Worm (Caenorhabditis elegans) whole organism, mixed stage, embryonic: ENCODE results near the gene Y49F6B.2.

Experiments
- ces-1 ChIP-seq: fragments of 150-350 bp; optimal IDR thresholded peaks from 2 replicates; lab custom pipeline; 2014; ENCODE audit warnings: missing biosample characterization, missing genetic modification reagents, missing genetic modification characterization
- drap-1 ChIP-seq: fragments of 200-800 bp; sonication (Bioruptor generic); optimal IDR thresholded peaks from 3 replicates; lab custom pipeline; 2018; ENCODE audit warnings: mild to moderate bottlenecking, missing genetic modification characterization, missing compliant biosample characterization
- elt-3 ChIP-seq: fragments of 150-350 bp; optimal IDR thresholded peaks from 2 replicates; lab custom pipeline; 2014; ENCODE audit warnings: missing biosample characterization, missing genetic modification characterization
- flh-1 ChIP-seq: fragments of 200-800 bp; sonication (Bioruptor generic); optimal IDR thresholded peaks from 2 replicates; lab custom pipeline; 2018; ENCODE audit warnings: mild to moderate bottlenecking, missing genetic modification characterization, moderate library complexity, missing compliant biosample characterization
- lsy-2 ChIP-seq: fragments of 150-350 bp; optimal IDR thresholded peaks from 2 replicates; lab custom pipeline; 2014; ENCODE audit warnings: missing biosample characterization, missing genetic modification characterization
- nhr-12 ChIP-seq: fragments of 150-350 bp; optimal IDR thresholded peaks from 2 replicates; lab custom pipeline; 2014; ENCODE audit warnings: missing biosample characterization, missing genetic modification characterization
- nhr-28 ChIP-seq: fragments of 150-350 bp; optimal IDR thresholded peaks from 2 replicates; lab custom pipeline; 2014; ENCODE audit warnings: missing biosample characterization, missing genetic modification characterization
- nhr-76 ChIP-seq: sonication (generic microtip); optimal IDR thresholded peaks from 2 replicates; lab custom pipeline; 2017; ENCODE audit warnings: missing biosample characterization, missing genetic modification characterization
- tbx-8 ChIP-seq: fragments of 200-800 bp; sonication (Bioruptor generic); optimal IDR thresholded peaks from 2 replicates; lab custom pipeline; 2018; ENCODE audit warnings: mild to moderate bottlenecking, missing genetic modification characterization, moderate library complexity, missing compliant biosample characterization

ce11 chrII:3481584-3481983 lies 21.2 kb upstream of the Y49F6B.2 start, which contains the start of gene Y49F6B.8:
- no peak for TF ChIP-seq elt-3 (tag; lab: Kevin White, UChicago)
- TF ChIP-seq lsy-2 (tag; lab: Kevin White, UChicago), result no peak
- TF ChIP-seq tbx-8 (GFP tag; lab: Kevin White, UChicago), result no peak
- TF ChIP-seq nhr-12 (tag; lab: Kevin White, UChicago), result no peak
- no peak for TF ChIP-seq flh-1 (GFP tag; lab: Kevin White, UChicago)
- TF ChIP-seq drap-1, result no peak
- no peak for TF ChIP-seq nhr-28 (tag; lab: Kevin White, UChicago)
- TF ChIP-seq nhr-76 (tag; lab: Kevin White, UChicago), result no peak
- TF ChIP-seq ces-1 (GFP tag; lab: Kevin White, UChicago), result no peak
